Worm (Caenorhabditis elegans) whole organism, mixed stage, embryonic: ENCODE measurements around the gene pqn-18.

Source experiments
- M03D4.4 ChIP-seq: sonication (generic microtip); optimal IDR thresholded peaks from 2 replicates; lab custom pipeline; 2017; ENCODE audit warnings: mild to moderate bottlenecking, missing genetic modification characterization, missing compliant biosample characterization
- bed-3 ChIP-seq: fragments of 200-800 bp; sonication (Bioruptor generic); optimal IDR thresholded peaks from 3 replicates; lab custom pipeline; 2018; ENCODE audit warnings: mild to moderate bottlenecking, missing genetic modification characterization, moderate library complexity, missing compliant biosample characterization
- blmp-1 ChIP-seq: fragments of 150-350 bp; optimal IDR thresholded peaks from 2 replicates; lab custom pipeline; 2014; ENCODE audit warnings: missing biosample characterization, missing genetic modification characterization
- ceh-39 ChIP-seq: fragments of 150-350 bp; optimal IDR thresholded peaks from 2 replicates; lab custom pipeline; 2014; ENCODE audit warnings: missing biosample characterization, missing genetic modification characterization
- ceh-43 ChIP-seq: fragments of 200-800 bp; sonication (Bioruptor generic); optimal IDR thresholded peaks from 2 replicates; lab custom pipeline; 2018; ENCODE audit warnings: mild to moderate bottlenecking, missing genetic modification characterization, moderate library complexity, missing compliant biosample characterization
- ceh-83 ChIP-seq: fragments of 200-800 bp; sonication (Bioruptor generic); optimal IDR thresholded peaks from 2 replicates; lab custom pipeline; 2018; ENCODE audit warnings: mild to moderate bottlenecking, missing genetic modification characterization, missing compliant biosample characterization
- ces-1 ChIP-seq: fragments of 150-350 bp; optimal IDR thresholded peaks from 2 replicates; lab custom pipeline; 2014; ENCODE audit warnings: missing biosample characterization, missing genetic modification reagents, missing genetic modification characterization
- cnd-1 ChIP-seq: fragments of 200-800 bp; sonication (Bioruptor generic); optimal IDR thresholded peaks from 2 replicates; lab custom pipeline; 2018; ENCODE audit warnings: mild to moderate bottlenecking, missing genetic modification characterization, missing compliant biosample characterization
- drap-1 ChIP-seq: fragments of 200-800 bp; sonication (Bioruptor generic); optimal IDR thresholded peaks from 3 replicates; lab custom pipeline; 2018; ENCODE audit warnings: mild to moderate bottlenecking, missing genetic modification characterization, missing compliant biosample characterization
- elt-1 ChIP-seq: sonication (generic microtip); optimal IDR thresholded peaks from 2 replicates; lab custom pipeline; 2017; ENCODE audit warnings: missing genetic modification characterization, mild to moderate bottlenecking, missing compliant biosample characterization, antibody characterized with exemption, moderate library complexity, borderline replicate concordance; ENCODE audit not compliant: insufficient read depth
- elt-3 ChIP-seq: fragments of 150-350 bp; optimal IDR thresholded peaks from 2 replicates; lab custom pipeline; 2014; ENCODE audit warnings: missing biosample characterization, missing genetic modification characterization
- flh-1 ChIP-seq: fragments of 200-800 bp; sonication (Bioruptor generic); optimal IDR thresholded peaks from 2 replicates; lab custom pipeline; 2018; ENCODE audit warnings: mild to moderate bottlenecking, missing genetic modification characterization, moderate library complexity, missing compliant biosample characterization
- ham-2 ChIP-seq: fragments of 200-800 bp; sonication (Bioruptor generic); optimal IDR thresholded peaks from 2 replicates; lab custom pipeline; 2018; ENCODE audit warnings: mild to moderate bottlenecking, missing genetic modification characterization, missing compliant biosample characterization
- hlh-1 ChIP-seq: fragments of 150-350 bp; optimal IDR thresholded peaks from 2 replicates; lab custom pipeline; 2014; ENCODE audit warnings: missing biosample characterization, missing genetic modification reagents, missing genetic modification characterization
- lin-13 ChIP-seq: fragments of 150-350 bp; optimal IDR thresholded peaks from 2 replicates; lab custom pipeline; 2014; ENCODE audit warnings: missing biosample characterization, missing genetic modification characterization
- lin-32 ChIP-seq: fragments of 200-800 bp; sonication (Bioruptor generic); optimal IDR thresholded peaks from 2 replicates; lab custom pipeline; 2018; ENCODE audit warnings: mild to moderate bottlenecking, missing genetic modification characterization, missing compliant biosample characterization
- lsy-2 ChIP-seq: fragments of 150-350 bp; optimal IDR thresholded peaks from 2 replicates; lab custom pipeline; 2014; ENCODE audit warnings: missing biosample characterization, missing genetic modification characterization
- mab-5 ChIP-seq: fragments of 150-350 bp; optimal IDR thresholded peaks from 2 replicates; lab custom pipeline; 2014; ENCODE audit warnings: missing biosample characterization, missing genetic modification characterization
- mep-1 ChIP-seq: fragments of 150-350 bp; optimal IDR thresholded peaks from 2 replicates; lab custom pipeline; 2017; ENCODE audit warnings: missing biosample characterization, missing genetic modification reagents, missing genetic modification characterization, inconsistent platforms
- mls-2 ChIP-seq: sonication (generic microtip); optimal IDR thresholded peaks from 2 replicates; lab custom pipeline; 2016; ENCODE audit warnings: mild to moderate bottlenecking, missing genetic modification characterization, moderate library complexity, missing compliant biosample characterization
- nhr-12 ChIP-seq: fragments of 150-350 bp; optimal IDR thresholded peaks from 2 replicates; lab custom pipeline; 2014; ENCODE audit warnings: missing biosample characterization, missing genetic modification characterization
- nhr-2 ChIP-seq: fragments of 150-350 bp; optimal IDR thresholded peaks from 2 replicates; lab custom pipeline; 2014; ENCODE audit warnings: missing biosample characterization, missing genetic modification characterization
- nhr-237 ChIP-seq: fragments of 150-350 bp; optimal IDR thresholded peaks from 2 replicates; lab custom pipeline; 2014; ENCODE audit warnings: missing biosample characterization, missing genetic modification characterization
- nhr-28 ChIP-seq: fragments of 150-350 bp; optimal IDR thresholded peaks from 2 replicates; lab custom pipeline; 2014; ENCODE audit warnings: missing biosample characterization, missing genetic modification characterization
- nhr-76 ChIP-seq: sonication (generic microtip); optimal IDR thresholded peaks from 2 replicates; lab custom pipeline; 2017; ENCODE audit warnings: missing biosample characterization, missing genetic modification characterization
- pha-4 ChIP-seq: fragments of 150-350 bp; optimal IDR thresholded peaks from 2 replicates; lab custom pipeline; 2018; ENCODE audit warnings: missing biosample characterization, missing genetic modification reagents, missing genetic modification characterization
- sem-2 ChIP-seq: fragments of 200-800 bp; sonication (Bioruptor generic); optimal IDR thresholded peaks from 2 replicates; lab custom pipeline; 2018; ENCODE audit warnings: mild to moderate bottlenecking, missing genetic modification characterization, missing compliant biosample characterization
- snpc-4 ChIP-seq: fragments of 150-350 bp; optimal IDR thresholded peaks from 2 replicates; lab custom pipeline; 2014; ENCODE audit warnings: missing biosample characterization, missing genetic modification characterization
- sptf-1 ChIP-seq: sonication (generic microtip); optimal IDR thresholded peaks from 2 replicates; lab custom pipeline; 2017; ENCODE audit warnings: mild to moderate bottlenecking, missing genetic modification characterization, moderate library complexity, missing compliant biosample characterization
- tbx-8 ChIP-seq: fragments of 200-800 bp; sonication (Bioruptor generic); optimal IDR thresholded peaks from 2 replicates; lab custom pipeline; 2018; ENCODE audit warnings: mild to moderate bottlenecking, missing genetic modification characterization, moderate library complexity, missing compliant biosample characterization
- unc-120 ChIP-seq: sonication (generic microtip); optimal IDR thresholded peaks from 2 replicates; lab custom pipeline; 2017; ENCODE audit warnings: missing genetic modification characterization, missing compliant biosample characterization; ENCODE audit not compliant: poor library complexity, severe bottlenecking
- unc-39 ChIP-seq: fragments of 150-350 bp; optimal IDR thresholded peaks from 2 replicates; lab custom pipeline; 2014; ENCODE audit warnings: missing biosample characterization, missing genetic modification characterization
- unc-62 ChIP-seq: fragments of 150-350 bp; optimal IDR thresholded peaks from 2 replicates; lab custom pipeline; 2014; ENCODE audit warnings: missing biosample characterization, missing genetic modification reagents, missing genetic modification characterization
- zip-8 ChIP-seq: fragments of 150-350 bp; optimal IDR thresholded peaks from 2 replicates; lab custom pipeline; 2014; ENCODE audit warnings: missing biosample characterization, missing genetic modification characterization
- ztf-11 ChIP-seq: fragments of 150-350 bp; optimal IDR thresholded peaks from 2 replicates; lab custom pipeline; 2014; ENCODE audit warnings: missing biosample characterization, missing genetic modification characterization

The pqn-18 gene

ce11 chrX:12877930-12878329, 29.7 kb upstream of the pqn-18 start:
- TF ChIP-seq bed-3 (GFP tag; lab: Kevin White, UChicago) (no peak), hlh-1 (tag; lab: Kevin White, UChicago) (peak; percentile 71)

DNA sequence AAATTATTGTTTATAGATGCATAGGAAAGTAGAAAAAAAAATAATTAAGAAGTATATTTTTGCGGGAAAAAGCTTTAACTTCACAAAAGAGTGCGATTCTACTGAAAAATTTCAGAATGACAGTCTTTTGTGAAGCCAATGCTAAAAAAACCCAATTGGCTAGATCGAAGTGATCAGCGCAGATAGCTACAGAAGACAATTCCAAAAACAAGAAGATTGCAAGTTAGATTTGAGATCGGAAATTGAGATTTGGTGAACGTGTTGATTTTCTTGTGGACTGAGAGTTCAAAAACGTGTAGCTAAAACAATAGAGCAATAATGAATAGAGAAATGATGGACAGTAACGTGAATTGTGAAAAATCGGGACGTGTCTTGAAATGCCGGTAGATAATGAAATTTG, 26.5 kb upstream of the pqn-18 start:
- TF ChIP-seq ceh-39 (tag; lab: Kevin White, UChicago) (no peak), elt-1 (tag; lab: Kevin White, UChicago) (peak; percentile 35)

- no peak for TF ChIP-seq lsy-2 (tag; lab: Kevin White, UChicago)
- TF ChIP-seq ces-1 (GFP tag; lab: Kevin White, UChicago) = peak; percentile 26
Measured at ce11 chrX:12884873-12885272, 22.8 kb upstream of the pqn-18 start, which contains the start of gene gpc-1. TSS of gene gpc-1 (minus strand) at chrX:12884989.

ce11 chrX:12889837-12890449, 17.7 kb upstream of the pqn-18 start:
- TF ChIP-seq mep-1 (tag; lab: Kevin White, UChicago) (peak; percentile 29), snpc-4 (no peak), mls-2 (tag; lab: Kevin White, UChicago) (peak; percentile 92), M03D4.4 (peak; percentile 91), nhr-76 (tag; lab: Kevin White, UChicago) (no peak), nhr-28 (tag; lab: Kevin White, UChicago) (no peak), lin-13 (tag; lab: Kevin White, UChicago) (peak; percentile 43), blmp-1 (no peak), ztf-11 (tag; lab: Kevin White, UChicago) (no peak), pha-4 (tag; lab: Kevin White, UChicago) (peak; percentile 56), lsy-2 (tag; lab: Kevin White, UChicago) (peak; percentile 2), sem-2 (peak; percentile 77), hlh-1 (tag; lab: Kevin White, UChicago) (no peak), drap-1 (GFP tag; lab: Kevin White, UChicago) (peak; percentile 82), ceh-83 (GFP tag; lab: Kevin White, UChicago) (peak; percentile 86), zip-8 (peak; percentile 7), ceh-39 (tag; lab: Kevin White, UChicago) (no peak), lin-32 (GFP tag; lab: Kevin White, UChicago) (peak; percentile 47), unc-120 (peak; percentile 73), unc-62 (GFP tag; lab: Kevin White, UChicago) (no peak), tbx-8 (GFP tag; lab: Kevin White, UChicago) (peak; percentile 85), ham-2 (GFP tag; lab: Kevin White, UChicago) (peak; percentile 79), ces-1 (GFP tag; lab: Kevin White, UChicago) (no peak), elt-1 (tag; lab: Kevin White, UChicago) (no peak), unc-39 (tag; lab: Kevin White, UChicago) (no peak), nhr-237 (tag; lab: Kevin White, UChicago) (no peak), sptf-1 (tag; lab: Kevin White, UChicago) (peak; percentile 95), mab-5 (tag; lab: Kevin White, UChicago) (no peak), nhr-2 (tag; lab: Kevin White, UChicago) (peak; percentile 21), elt-3 (tag; lab: Kevin White, UChicago) (no peak), ceh-43 (GFP tag; lab: Kevin White, UChicago) (peak; percentile 78), flh-1 (GFP tag; lab: Kevin White, UChicago) (peak; percentile 60), bed-3 (GFP tag; lab: Kevin White, UChicago) (peak; percentile 66), nhr-12 (no peak), cnd-1 (peak; percentile 85)
